Worm (Caenorhabditis elegans) whole organism, L1 larva: Measurements from ENCODE around the gene F16F9.4.

ENCODE experiments used
- C16A3.4 ChIP-seq: fragments of 150-350 bp; optimal IDR thresholded peaks from 2 replicates; lab custom pipeline; 2014; ENCODE audit warnings: missing biosample characterization, missing genetic modification characterization
- Y116A8C.19 ChIP-seq: sonication (generic microtip); optimal IDR thresholded peaks from 2 replicates; lab custom pipeline; 2016; ENCODE audit warnings: missing compliant biosample characterization, missing genetic modification characterization, borderline replicate concordance
- aha-1 ChIP-seq: fragments of 150-350 bp; optimal IDR thresholded peaks from 2 replicates; lab custom pipeline; 2014; ENCODE audit warnings: missing biosample characterization, missing genetic modification characterization
- alr-1 ChIP-seq: fragments of 200-800 bp; sonication (Bioruptor generic); optimal IDR thresholded peaks from 2 replicates; lab custom pipeline; 2018; ENCODE audit warnings: borderline replicate concordance, mild to moderate bottlenecking, missing genetic modification characterization, missing compliant biosample characterization
- aly-2 ChIP-seq: fragments of 150-350 bp; optimal IDR thresholded peaks from 2 replicates; lab custom pipeline; 2014; ENCODE audit warnings: missing biosample characterization, missing genetic modification characterization
- ama-1 ChIP-seq: fragments of 150-350 bp; optimal IDR thresholded peaks from 2 replicates; lab custom pipeline; 2014
- blmp-1 ChIP-seq: fragments of 150-350 bp; optimal IDR thresholded peaks from 2 replicates; lab custom pipeline; 2014; ENCODE audit warnings: missing biosample characterization, missing genetic modification characterization
- ceh-8 ChIP-seq: fragments of 200-800 bp; sonication (Bioruptor generic); optimal IDR thresholded peaks from 2 replicates; lab custom pipeline; 2018; ENCODE audit warnings: mild to moderate bottlenecking, missing genetic modification characterization, moderate library complexity, missing compliant biosample characterization
- ceh-88 ChIP-seq: fragments of 200-800 bp; sonication (Bioruptor generic); IDR thresholded peaks from 2 replicates; pipeline ENCODE4 v1.3.6; 2022; ENCODE audit warnings: missing genetic modification characterization, missing compliant biosample characterization
- ceh-90 ChIP-seq: sonication (generic microtip); optimal IDR thresholded peaks from 2 replicates; lab custom pipeline; 2016; ENCODE audit warnings: missing genetic modification characterization, missing compliant biosample characterization
- dpl-1 ChIP-seq, 3 experiments: fragments of 150-350 bp in 2 of 3; sonication (generic microtip) in 1 of 3; optimal IDR thresholded peaks; 2 replicates each; lab custom pipeline; 2014 to 2017; ENCODE audit warnings: missing biosample characterization in 3 of 3, missing genetic modification characterization in 3 of 3, missing genetic modification reagents in 3 of 3
- dsc-1 ChIP-seq: sonication (generic microtip); optimal IDR thresholded peaks from 2 replicates; lab custom pipeline; 2016; ENCODE audit warnings: mild to moderate bottlenecking, missing genetic modification characterization, missing compliant biosample characterization
- efl-1 ChIP-seq, 4 experiments: fragments of 150-350 bp; optimal IDR thresholded peaks in 3 of 4; peaks in 1 of 4; 1 replicate in 1 of 4; 2 replicates in 3 of 4; lab custom pipeline; 2014; ENCODE audit warnings: missing biosample characterization in 2 of 4, missing genetic modification characterization in 2 of 4, missing genetic modification reagents in 2 of 4
- egl-27 ChIP-seq, 2 experiments: fragments of 150-350 bp in 1 of 2; sonication (generic microtip); optimal IDR thresholded peaks; 3 replicates each; lab custom pipeline; 2017 to 2018; ENCODE audit warnings: missing biosample characterization in 2 of 2, missing genetic modification characterization in 2 of 2, missing genetic modification reagents in 2 of 2
- elt-2 ChIP-seq: sonication (generic microtip); optimal IDR thresholded peaks from 2 replicates; lab custom pipeline; 2016; ENCODE audit warnings: missing genetic modification characterization, mild to moderate bottlenecking, inconsistent platforms, missing compliant biosample characterization, missing genetic modification reagents
- elt-3 ChIP-seq, 6 experiments: fragments of 150-350 bp in 1 of 6; sonication (generic microtip); optimal IDR thresholded peaks; 2 replicates each; lab custom pipeline; 2017 to 2018; ENCODE audit warnings: missing biosample characterization in 6 of 6, missing genetic modification characterization in 6 of 6, inconsistent platforms in 1 of 6
- fkh-10 ChIP-seq: sonication (generic microtip); optimal IDR thresholded peaks from 2 replicates; lab custom pipeline; 2017; ENCODE audit warnings: missing biosample characterization, missing genetic modification reagents, missing genetic modification characterization
- fkh-4 ChIP-seq: sonication (generic microtip); optimal IDR thresholded peaks from 2 replicates; lab custom pipeline; 2016; ENCODE audit warnings: missing compliant biosample characterization, missing genetic modification characterization, borderline replicate concordance
- fkh-8 ChIP-seq: sonication (generic microtip); optimal IDR thresholded peaks from 2 replicates; lab custom pipeline; 2016; ENCODE audit warnings: mild to moderate bottlenecking, missing genetic modification characterization, missing compliant biosample characterization
- grh-1 ChIP-seq: fragments of 200-800 bp; sonication (Bioruptor generic); IDR thresholded peaks from 2 replicates; pipeline ENCODE4 v1.3.6; 2022; ENCODE audit warnings: missing genetic modification reagents, missing genetic modification characterization, missing compliant biosample characterization
- hlh-17 ChIP-seq: fragments of 200-800 bp; sonication (Bioruptor generic); optimal IDR thresholded peaks from 2 replicates; lab custom pipeline; 2018; ENCODE audit warnings: missing genetic modification characterization, mild to moderate bottlenecking, missing compliant biosample characterization, moderate library complexity, borderline replicate concordance
- hpl-2 ChIP-seq: fragments of 150-350 bp; optimal IDR thresholded peaks from 2 replicates; lab custom pipeline; 2014; ENCODE audit warnings: missing biosample characterization, missing genetic modification reagents, missing genetic modification characterization
- isw-1 ChIP-seq: fragments of 200-800 bp; sonication (Bioruptor generic); IDR thresholded peaks from 2 replicates; pipeline ENCODE4 v1.3.6; 2022; ENCODE audit warnings: missing genetic modification characterization, missing compliant biosample characterization
- jun-1 ChIP-seq: fragments of 150-350 bp; optimal IDR thresholded peaks from 2 replicates; lab custom pipeline; 2014; ENCODE audit warnings: missing biosample characterization, missing genetic modification reagents, missing genetic modification characterization
- lin-13 ChIP-seq: fragments of 150-350 bp; optimal IDR thresholded peaks from 2 replicates; lab custom pipeline; 2014; ENCODE audit warnings: missing biosample characterization, missing genetic modification reagents, missing genetic modification characterization
- lin-14 ChIP-seq: fragments of 200-800 bp; sonication (Bioruptor generic); optimal IDR thresholded peaks from 2 replicates; lab custom pipeline; 2018; ENCODE audit warnings: mild to moderate bottlenecking, missing genetic modification characterization, moderate library complexity, missing compliant biosample characterization
- lin-39 ChIP-seq: fragments of 150-350 bp; optimal IDR thresholded peaks from 2 replicates; lab custom pipeline; 2014; ENCODE audit warnings: missing biosample characterization, missing genetic modification reagents, missing genetic modification characterization
- lir-3 ChIP-seq: sonication (generic microtip); optimal IDR thresholded peaks from 2 replicates; lab custom pipeline; 2016; ENCODE audit warnings: mild to moderate bottlenecking, missing genetic modification characterization, moderate library complexity, missing compliant biosample characterization; ENCODE audit not compliant: poor library complexity
- mdl-1 ChIP-seq, 2 experiments: fragments of 150-350 bp; optimal IDR thresholded peaks; 2 replicates each; lab custom pipeline; 2014 to 2017; ENCODE audit warnings: missing biosample characterization in 2 of 2, missing genetic modification characterization in 2 of 2, inconsistent platforms in 1 of 2
- mef-2 ChIP-seq: fragments of 150-350 bp; optimal IDR thresholded peaks from 2 replicates; lab custom pipeline; 2014; ENCODE audit warnings: missing biosample characterization, missing genetic modification characterization
- nhr-12 ChIP-seq: sonication (generic microtip); optimal IDR thresholded peaks from 2 replicates; lab custom pipeline; 2017; ENCODE audit warnings: missing biosample characterization, missing genetic modification characterization
- nhr-19 ChIP-seq: fragments of 200-800 bp; sonication (Bioruptor generic); conservative IDR thresholded peaks from 2 replicates; pipeline ENCODE4 v1.3.6; 2022; ENCODE audit warnings: missing genetic modification characterization, missing compliant biosample characterization
- nhr-20 ChIP-seq: sonication (generic microtip); optimal IDR thresholded peaks from 2 replicates; lab custom pipeline; 2016; ENCODE audit warnings: mild to moderate bottlenecking, missing genetic modification characterization, missing compliant biosample characterization
- nhr-237 ChIP-seq: fragments of 150-350 bp; optimal IDR thresholded peaks from 2 replicates; lab custom pipeline; 2014; ENCODE audit warnings: missing biosample characterization, missing genetic modification characterization
- nhr-71 ChIP-seq: sonication (generic microtip); optimal IDR thresholded peaks from 2 replicates; lab custom pipeline; 2016; ENCODE audit warnings: mild to moderate bottlenecking, missing genetic modification characterization, moderate library complexity, missing compliant biosample characterization
- nhr-90 ChIP-seq: sonication (generic microtip); optimal IDR thresholded peaks from 2 replicates; lab custom pipeline; 2016; ENCODE audit warnings: mild to moderate bottlenecking, missing genetic modification characterization, missing compliant biosample characterization; ENCODE audit not compliant: poor library complexity
- pag-3 ChIP-seq: sonication (generic microtip); optimal IDR thresholded peaks from 2 replicates; lab custom pipeline; 2017; ENCODE audit warnings: missing genetic modification characterization, mild to moderate bottlenecking, missing compliant biosample characterization, antibody characterized with exemption, borderline replicate concordance; ENCODE audit not compliant: insufficient read depth
- pax-3 ChIP-seq: fragments of 200-800 bp; sonication (Bioruptor generic); optimal IDR thresholded peaks from 2 replicates; lab custom pipeline; 2018; ENCODE audit warnings: mild to moderate bottlenecking, missing genetic modification characterization, moderate library complexity, missing compliant biosample characterization
- snu-23 ChIP-seq: sonication (generic microtip); optimal IDR thresholded peaks from 2 replicates; lab custom pipeline; 2016; ENCODE audit warnings: missing genetic modification characterization, missing compliant biosample characterization
- sox-4 ChIP-seq: sonication (generic microtip); optimal IDR thresholded peaks from 2 replicates; lab custom pipeline; 2016; ENCODE audit warnings: missing genetic modification characterization, missing compliant biosample characterization
- tbx-2 ChIP-seq: sonication (generic microtip); optimal IDR thresholded peaks from 2 replicates; lab custom pipeline; 2016; ENCODE audit warnings: missing genetic modification characterization, missing compliant biosample characterization
- tlp-1 ChIP-seq: fragments of 150-350 bp; optimal IDR thresholded peaks from 2 replicates; lab custom pipeline; 2014; ENCODE audit warnings: missing biosample characterization, missing genetic modification characterization
- unc-30 ChIP-seq: sonication (generic microtip); optimal IDR thresholded peaks from 2 replicates; lab custom pipeline; 2017; ENCODE audit warnings: missing biosample characterization, missing genetic modification characterization
- unc-62 ChIP-seq: fragments of 150-350 bp; optimal IDR thresholded peaks from 2 replicates; lab custom pipeline; 2014; ENCODE audit warnings: missing biosample characterization, missing genetic modification reagents, missing genetic modification characterization
- vab-15 ChIP-seq: sonication (generic microtip); optimal IDR thresholded peaks from 2 replicates; lab custom pipeline; 2017; ENCODE audit warnings: missing genotype, mild to moderate bottlenecking, missing genetic modification characterization, missing compliant biosample characterization
- xbp-1 ChIP-seq: sonication (generic microtip); optimal IDR thresholded peaks from 2 replicates; lab custom pipeline; 2016; ENCODE audit warnings: missing genetic modification characterization, missing compliant biosample characterization
- zag-1 ChIP-seq: fragments of 150-350 bp; optimal IDR thresholded peaks from 2 replicates; lab custom pipeline; 2014; ENCODE audit warnings: missing biosample characterization, missing genetic modification characterization
- zip-4 ChIP-seq: fragments of 200-800 bp; sonication (Bioruptor generic); optimal IDR thresholded peaks from 2 replicates; lab custom pipeline; 2018; ENCODE audit warnings: mild to moderate bottlenecking, missing genetic modification characterization, moderate library complexity, missing compliant biosample characterization
- ztf-11 ChIP-seq, 2 experiments: sonication (generic microtip); optimal IDR thresholded peaks; 2 replicates each; lab custom pipeline; 2016 to 2017; ENCODE audit warnings: missing genetic modification characterization in 2 of 2, missing biosample characterization in 1 of 2, missing compliant biosample characterization in 1 of 2
- ztf-4 ChIP-seq: fragments of 150-350 bp; optimal IDR thresholded peaks from 2 replicates; lab custom pipeline; 2014; ENCODE audit warnings: missing biosample characterization, missing genetic modification characterization

The F16F9.4 gene

DNA sequence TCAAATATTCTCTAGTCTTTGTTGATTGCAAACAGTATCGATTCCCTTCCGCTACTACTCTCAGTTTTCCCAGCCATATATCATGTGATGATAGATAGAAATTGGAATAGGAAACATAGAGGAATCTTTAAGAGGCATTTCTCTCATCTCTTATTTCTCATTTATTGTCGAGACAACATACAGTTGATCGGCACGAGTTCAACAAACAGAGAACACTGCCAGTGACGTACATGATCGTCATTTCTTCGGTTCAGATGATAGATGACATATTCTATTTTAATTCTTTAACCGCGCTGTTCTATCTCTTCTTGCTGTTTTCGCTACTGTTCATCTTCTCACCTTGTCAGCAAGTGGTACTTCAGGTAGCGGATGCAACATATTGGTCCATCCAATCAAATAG is 12.0 kb upstream of the F16F9.4 start (continued):
- TF ChIP-seq snu-23 (peak; percentile 87), elt-2 (no peak), mef-2 (tag; lab: Kevin White, UChicago) (no peak), mdl-1 (tag; optimal IDR thresholded peaks at IDR 0.05; lab: Kevin White, UChicago) (peak in 1 of 2 experiments; percentile 74), lir-3 (tag; lab: Kevin White, UChicago) (peak; percentile 63), ztf-4 (tag; lab: Kevin White, UChicago) (peak; percentile 65), nhr-90 (tag; lab: Kevin White, UChicago) (peak; percentile 83), C16A3.4 (tag; lab: Kevin White, UChicago) (peak; percentile 39), hpl-2 (GFP tag; lab: Kevin White, UChicago) (peak; percentile 1), pag-3 (tag; lab: Kevin White, UChicago) (no peak), fkh-8 (tag; lab: Kevin White, UChicago) (no peak), unc-30 (tag; lab: Kevin White, UChicago) (no peak), alr-1 (tag; lab: Kevin White, UChicago) (no peak), sox-4 (tag; lab: Kevin White, UChicago) (no peak), xbp-1 (peak; percentile 13), aha-1 (tag; lab: Kevin White, UChicago) (no peak), elt-3 (tag; optimal IDR thresholded peaks at IDR 0.05; lab: Kevin White, UChicago) (peak; percentile 42 to 99 (median 88)), fkh-10 (GFP tag; lab: Kevin White, UChicago) (no peak), aly-2 (tag; lab: Kevin White, UChicago) (no peak), ceh-8 (GFP tag; lab: Kevin White, UChicago) (no peak), efl-1 (optimal IDR thresholded peaks at IDR 0.05; lab: Kevin White, UChicago) (peak in 1 of 2 experiments; percentile 2), efl-1 (GFP tag; optimal IDR thresholded peaks at IDR 0.05 in 1 of 2; lab: Kevin White, UChicago) (peak in 1 of 2 experiments; percentile 80), hlh-17 (GFP tag; lab: Kevin White, UChicago) (no peak), Y116A8C.19 (tag; lab: Kevin White, UChicago) (no peak), fkh-4 (tag; lab: Kevin White, UChicago) (no peak), tbx-2 (tag; lab: Kevin White, UChicago) (peak; percentile 85), ama-1 (lab: Kevin White, UChicago) (no peak), nhr-237 (tag; lab: Kevin White, UChicago) (peak; percentile 44), nhr-20 (tag; lab: Kevin White, UChicago) (peak; percentile 99), vab-15 (tag; lab: Kevin White, UChicago) (peak; percentile 42), pax-3 (tag; lab: Kevin White, UChicago) (no peak), nhr-19 (GFP tag; lab: Robert Waterston, UW) (peak; percentile 82), nhr-71 (tag; lab: Kevin White, UChicago) (peak; percentile 93), grh-1 (peak; percentile 81), lin-39 (tag; lab: Kevin White, UChicago) (no peak), nhr-12 (tag; lab: Kevin White, UChicago) (no peak), lin-13 (GFP tag; lab: Kevin White, UChicago) (peak; percentile 1), unc-62 (GFP tag; lab: Kevin White, UChicago) (no peak), isw-1 (no peak), ztf-11 (tag; optimal IDR thresholded peaks at IDR 0.05; lab: Kevin White, UChicago) (no peak), tlp-1 (no peak), blmp-1 (peak; percentile 82)

DNA sequence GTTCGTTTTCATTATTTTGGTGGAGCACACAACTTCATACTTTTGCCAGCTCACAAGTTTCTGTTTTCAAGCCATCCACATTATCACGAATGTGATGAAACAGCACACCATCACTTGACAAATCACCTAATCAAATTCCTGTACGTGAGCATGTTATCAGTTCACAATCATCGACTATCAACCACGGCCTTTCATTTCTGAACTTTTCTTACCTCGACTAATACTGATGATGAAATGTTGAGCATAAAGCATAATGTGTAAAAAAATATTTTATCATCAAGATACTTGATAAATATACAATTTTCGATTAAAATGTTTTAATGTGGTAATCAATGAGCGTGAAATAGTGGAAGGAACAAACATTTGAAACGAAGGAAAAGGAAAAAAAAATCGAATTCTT is 10.3 kb upstream of the F16F9.4 start:
- TF ChIP-seq jun-1 (tag; lab: Kevin White, UChicago) (peak; percentile 33), ceh-90 (tag; lab: Kevin White, UChicago) (no peak), zag-1 (no peak), nhr-71 (tag; lab: Kevin White, UChicago) (peak; percentile 56), ceh-88 (GFP tag; lab: Robert Waterston, UW) (0 out of 2 replicates have a peak, but pooled peaks have one; percentile 22), zip-4 (GFP tag; lab: Kevin White, UChicago) (no peak), dsc-1 (no peak), nhr-20 (tag; lab: Kevin White, UChicago) (peak; percentile 56), nhr-90 (tag; lab: Kevin White, UChicago) (peak; percentile 53), unc-62 (GFP tag; lab: Kevin White, UChicago) (no peak), egl-27 (tag; optimal IDR thresholded peaks at IDR 0.05; lab: Kevin White, UChicago) (no peak), lin-14 (peak; percentile 12), dpl-1 (GFP tag; optimal IDR thresholded peaks at IDR 0.05; lab: Kevin White, UChicago) (no peak), nhr-19 (GFP tag; lab: Robert Waterston, UW) (peak; percentile 5; the same call in 1 of the 2 replicates), aly-2 (tag; lab: Kevin White, UChicago) (no peak), vab-15 (tag; lab: Kevin White, UChicago) (no peak), fkh-4 (tag; lab: Kevin White, UChicago) (no peak), mef-2 (tag; lab: Kevin White, UChicago) (no peak)
